Worm (Caenorhabditis elegans) whole organism, L4 larva: ENCODE results near the gene ubc-18.
A peak's percentile ranks its signal among the peaks of the same experiment; 100 is the strongest.

Source experiments
- D1046.2 ChIP-seq: fragments of 200-800 bp; sonication (Bioruptor generic); IDR thresholded peaks from 2 replicates; pipeline ENCODE4 v1.3.6; 2022; ENCODE audit warnings: missing genetic modification characterization, missing compliant biosample characterization
- F49E8.2 ChIP-seq: sonication (generic microtip); optimal IDR thresholded peaks from 2 replicates; lab custom pipeline; 2016; ENCODE audit warnings: missing compliant biosample characterization, mild to moderate bottlenecking, missing genetic modification characterization, borderline replicate concordance
- Y105C5A.15 ChIP-seq: fragments of 200-800 bp; sonication (Bioruptor generic); IDR thresholded peaks from 2 replicates; pipeline ENCODE4 v1.3.6; 2022; ENCODE audit warnings: missing genetic modification characterization, missing compliant biosample characterization
- Y75B8A.6 ChIP-seq: fragments of 200-800 bp; sonication (Bioruptor generic); IDR thresholded peaks from 2 replicates; pipeline ENCODE4 v1.3.6; 2022; ENCODE audit warnings: missing genetic modification reagents, missing genetic modification characterization, missing compliant biosample characterization
- aha-1 ChIP-seq: fragments of 150-350 bp; peaks from one replicate; lab custom pipeline; 2014; ENCODE audit warnings: missing biosample characterization, missing genetic modification characterization
- aly-2 ChIP-seq: sonication (generic microtip); optimal IDR thresholded peaks from 2 replicates; lab custom pipeline; 2018; ENCODE audit warnings: missing biosample characterization, missing genetic modification characterization
- ama-1 ChIP-seq: fragments of 150-350 bp; optimal IDR thresholded peaks from 2 replicates; lab custom pipeline; 2014; ENCODE audit warnings: inconsistent platforms, mixed read lengths
- ceh-32 ChIP-seq: sonication (generic microtip); optimal IDR thresholded peaks from 2 replicates; lab custom pipeline; 2016; ENCODE audit warnings: mild to moderate bottlenecking, missing genetic modification characterization, missing compliant biosample characterization; ENCODE audit not compliant: poor library complexity
- ceh-44 ChIP-seq: fragments of 200-800 bp; sonication (Bioruptor generic); IDR thresholded peaks from 2 replicates; pipeline ENCODE4 v1.3.6; 2022; ENCODE audit warnings: missing genetic modification reagents, missing genetic modification characterization, missing compliant biosample characterization
- cey-2 ChIP-seq: sonication (generic microtip); optimal IDR thresholded peaks from 3 replicates; lab custom pipeline; 2017; ENCODE audit warnings: missing genetic modification characterization, mild to moderate bottlenecking, missing compliant biosample characterization, antibody characterized with exemption, borderline replicate concordance; ENCODE audit not compliant: insufficient read depth
- daf-16 ChIP-seq, 3 experiments: sonication (generic microtip); optimal IDR thresholded peaks; 2 replicates each; lab custom pipeline; 2016 to 2017; ENCODE audit warnings: missing genetic modification characterization in 3 of 3, missing genetic modification reagents in 3 of 3, mild to moderate bottlenecking in 2 of 3, missing compliant biosample characterization in 2 of 3, missing biosample characterization in 1 of 3, moderate library complexity in 1 of 3
- daf-19 ChIP-seq: fragments of 200-800 bp; sonication (Bioruptor generic); conservative IDR thresholded peaks from 2 replicates; pipeline ENCODE4 v1.3.6; 2022; ENCODE audit warnings: missing genetic modification characterization, missing compliant biosample characterization
- daf-8 ChIP-seq: fragments of 200-800 bp; sonication (Bioruptor generic); IDR thresholded peaks from 2 replicates; pipeline ENCODE4 v1.3.6; 2022; ENCODE audit warnings: missing genetic modification characterization, missing compliant biosample characterization
- dmd-9 ChIP-seq: fragments of 200-800 bp; sonication (Bioruptor generic); IDR thresholded peaks from 2 replicates; pipeline ENCODE4 v1.3.6; 2022; ENCODE audit warnings: missing genetic modification reagents, missing genetic modification characterization, missing compliant biosample characterization
- duxl-1 ChIP-seq: sonication (generic microtip); optimal IDR thresholded peaks from 2 replicates; lab custom pipeline; 2016; ENCODE audit warnings: mild to moderate bottlenecking, missing genetic modification characterization, moderate library complexity, missing compliant biosample characterization; ENCODE audit not compliant: poor library complexity
- fos-1 ChIP-seq: fragments of 150-350 bp; optimal IDR thresholded peaks from 2 replicates; lab custom pipeline; 2014; ENCODE audit warnings: missing biosample characterization, missing genetic modification characterization
- hif-1 ChIP-seq, 2 experiments: sonication (generic microtip); optimal IDR thresholded peaks; 2 replicates each; lab custom pipeline; 2016 to 2017; ENCODE audit warnings: missing compliant biosample characterization in 2 of 2, missing genetic modification characterization in 2 of 2, missing genetic modification reagents in 2 of 2, missing genotype in 2 of 2, mild to moderate bottlenecking in 1 of 2
- lim-7 ChIP-seq: fragments of 200-800 bp; sonication (Bioruptor generic); IDR thresholded peaks from 2 replicates; pipeline ENCODE4 v1.3.6; 2022; ENCODE audit warnings: missing genetic modification characterization, missing compliant biosample characterization
- lin-15B ChIP-seq: fragments of 150-350 bp; sonication (generic microtip); optimal IDR thresholded peaks from 3 replicates; lab custom pipeline; 2014; ENCODE audit warnings: missing biosample characterization, missing genetic modification characterization
- lir-3 ChIP-seq: sonication (generic microtip); optimal IDR thresholded peaks from 2 replicates; lab custom pipeline; 2016; ENCODE audit warnings: mild to moderate bottlenecking, missing genetic modification characterization, missing compliant biosample characterization
- lsy-2 ChIP-seq, 2 experiments: fragments of 150-350 bp in 1 of 2; sonication (generic microtip) in 1 of 2; optimal IDR thresholded peaks; 2 replicates each; lab custom pipeline; 2014 to 2017; ENCODE audit warnings: missing biosample characterization in 2 of 2, missing genetic modification characterization in 2 of 2
- madf-9 ChIP-seq: fragments of 200-800 bp; sonication (Bioruptor generic); conservative IDR thresholded peaks from 2 replicates; pipeline ENCODE4 v1.3.6; 2022; ENCODE audit warnings: missing genetic modification reagents, missing genetic modification characterization, missing compliant biosample characterization
- mdt-29 ChIP-seq: fragments of 200-800 bp; sonication (Bioruptor generic); IDR thresholded peaks from 2 replicates; pipeline ENCODE4 v1.3.6; 2022; ENCODE audit warnings: missing genetic modification reagents, missing genetic modification characterization, missing compliant biosample characterization
- mes-2 ChIP-seq: sonication (generic microtip); optimal IDR thresholded peaks from 2 replicates; lab custom pipeline; 2016; ENCODE audit warnings: missing genotype, mild to moderate bottlenecking, missing genetic modification characterization, missing compliant biosample characterization; ENCODE audit not compliant: poor library complexity, severe bottlenecking
- mxl-2 ChIP-seq: fragments of 200-800 bp; sonication (Bioruptor generic); conservative IDR thresholded peaks from 2 replicates; pipeline ENCODE4 v1.3.6; 2022; ENCODE audit warnings: missing genetic modification reagents, missing genetic modification characterization, missing compliant biosample characterization
- nhr-10 ChIP-seq: fragments of 150-350 bp; optimal IDR thresholded peaks from 2 replicates; lab custom pipeline; 2014; ENCODE audit warnings: missing biosample characterization, missing genetic modification characterization
- nhr-11 ChIP-seq: fragments of 150-350 bp; optimal IDR thresholded peaks from 2 replicates; lab custom pipeline; 2014; ENCODE audit warnings: missing biosample characterization, missing genetic modification characterization
- nhr-111 ChIP-seq: fragments of 200-800 bp; sonication (Bioruptor generic); optimal IDR thresholded peaks from 2 replicates; lab custom pipeline; 2018; ENCODE audit warnings: mild to moderate bottlenecking, missing genetic modification characterization, missing compliant biosample characterization
- nhr-28 ChIP-seq: fragments of 150-350 bp; optimal IDR thresholded peaks from 2 replicates; lab custom pipeline; 2014; ENCODE audit warnings: missing biosample characterization, missing genetic modification characterization
- nhr-76 ChIP-seq: fragments of 150-350 bp; optimal IDR thresholded peaks from 2 replicates; lab custom pipeline; 2014; ENCODE audit warnings: missing biosample characterization, missing genetic modification characterization
- php-3 ChIP-seq: fragments of 200-800 bp; sonication (Bioruptor generic); IDR thresholded peaks from 2 replicates; pipeline ENCODE4 v1.3.6; 2022; ENCODE audit warnings: missing genetic modification reagents, missing genetic modification characterization, missing compliant biosample characterization
- spr-1 ChIP-seq: sonication (generic microtip); optimal IDR thresholded peaks from 2 replicates; lab custom pipeline; 2016; ENCODE audit warnings: mild to moderate bottlenecking, missing genetic modification characterization, missing compliant biosample characterization
- unc-39 ChIP-seq: sonication (generic microtip); optimal IDR thresholded peaks from 2 replicates; lab custom pipeline; 2017; ENCODE audit warnings: missing biosample characterization, missing genetic modification characterization
- unc-62 ChIP-seq, 3 experiments: fragments of 150-350 bp in 1 of 3; sonication (generic microtip); optimal IDR thresholded peaks in 2 of 3; peaks in 1 of 3; 1 replicate in 1 of 3; 2 replicates in 2 of 3; lab custom pipeline; 2014 to 2017; ENCODE audit warnings: missing biosample characterization in 3 of 3, missing genetic modification characterization in 3 of 3, missing genetic modification reagents in 3 of 3, missing genotype in 1 of 3
- vab-7 ChIP-seq: fragments of 200-800 bp; sonication (Bioruptor generic); IDR thresholded peaks from 2 replicates; pipeline ENCODE4 v1.3.6; 2022; ENCODE audit warnings: missing genetic modification reagents, missing genetic modification characterization, missing compliant biosample characterization
- zfp-3 ChIP-seq: fragments of 200-800 bp; sonication (Bioruptor generic); conservative IDR thresholded peaks from 2 replicates; pipeline ENCODE4 v1.3.6; 2022; ENCODE audit warnings: missing genetic modification reagents, missing genetic modification characterization, missing compliant biosample characterization
- ztf-7 ChIP-seq: fragments of 150-350 bp; optimal IDR thresholded peaks from 2 replicates; lab custom pipeline; 2014; ENCODE audit warnings: missing biosample characterization, missing genetic modification characterization

ubc-18 gene

ce11 chrIII:7100001-7100400 is 31.6 kb upstream of the ubc-18 start, which contains the start of gene ZK418.11:
Gene ZK418.11 (plus strand): TSS chrIII:7100289.
- no peak for TF ChIP-seq ceh-44 (GFP tag; lab: Robert Waterston, UW)
- TF ChIP-seq unc-62 (GFP tag; optimal IDR thresholded peaks at IDR 0.05 in 1 of 2; lab: Kevin White, UChicago), result no peak
- no peak for TF ChIP-seq unc-62 (tag; optimal IDR thresholded peaks at IDR 0.05; lab: Kevin White, UChicago)
- TF ChIP-seq duxl-1, result no peak
- TF ChIP-seq zfp-3 (GFP tag; lab: Robert Waterston, UW), result no peak
- TF ChIP-seq aha-1, result no peak
- no peak for TF ChIP-seq lir-3 (tag; lab: Kevin White, UChicago)
- TF ChIP-seq hif-1 (tag; optimal IDR thresholded peaks at IDR 0.05; lab: Kevin White, UChicago), result no peak
- no peak for TF ChIP-seq nhr-76
- TF ChIP-seq nhr-111 (GFP tag; lab: Kevin White, UChicago), result no peak
- no peak for TF ChIP-seq nhr-10 (tag; lab: Kevin White, UChicago)
- TF ChIP-seq unc-39, result no peak
- no peak for TF ChIP-seq daf-19
- no peak for TF ChIP-seq spr-1
- no peak for TF ChIP-seq daf-8 (GFP tag; lab: Robert Waterston, UW)
- TF ChIP-seq madf-9 (GFP tag; lab: Robert Waterston, UW), result no peak
- no peak for TF ChIP-seq mdt-29

ce11 chrIII:7096481-7096880 is 28.1 kb upstream of the ubc-18 start:
- TF ChIP-seq daf-16 (GFP tag; optimal IDR thresholded peaks at IDR 0.05; lab: Kevin White, UChicago), result no peak
- TF ChIP-seq daf-16 (tag; optimal IDR thresholded peaks at IDR 0.05; lab: Kevin White, UChicago), result no peak
- TF ChIP-seq mes-2 (tag; lab: Kevin White, UChicago), result no peak
- no peak for TF ChIP-seq nhr-11
- no peak for TF ChIP-seq vab-7 (GFP tag; lab: Robert Waterston, UW)
- TF ChIP-seq ceh-32, result no peak
- peak; percentile 96 for TF ChIP-seq aha-1
- TF ChIP-seq ceh-44 (GFP tag; lab: Robert Waterston, UW), result no peak

ce11 chrIII:7095156-7095555 is 26.8 kb upstream of the ubc-18 start, which contains the start of gene nhr-9:
Gene nhr-9 (plus strand): TSS chrIII:7095462.
- TF ChIP-seq F49E8.2 (tag; lab: Kevin White, UChicago) (no peak), lin-15B (no peak), Y105C5A.15 (GFP tag; lab: Robert Waterston, UW) (no peak), php-3 (no peak), fos-1 (no peak), D1046.2 (GFP tag; lab: Robert Waterston, UW) (no peak), dmd-9 (GFP tag; lab: Robert Waterston, UW) (no peak), hif-1 (tag; optimal IDR thresholded peaks at IDR 0.05; lab: Kevin White, UChicago) (no peak), ztf-7 (tag; lab: Kevin White, UChicago) (no peak), lim-7 (GFP tag; lab: Robert Waterston, UW) (no peak), lsy-2 (tag; optimal IDR thresholded peaks at IDR 0.05; lab: Kevin White, UChicago) (no peak), mxl-2 (GFP tag; lab: Robert Waterston, UW) (no peak), aly-2 (tag; lab: Kevin White, UChicago) (no peak), aha-1 (no peak), cey-2 (tag; lab: Kevin White, UChicago) (no peak), mes-2 (tag; lab: Kevin White, UChicago) (no peak)

ce11 chrIII:7091042-7091441 is 22.7 kb upstream of the ubc-18 start, which contains the start of gene ZK418.2:
Gene ZK418.2 (plus strand): TSS chrIII:7091342.
- TF ChIP-seq aha-1 (peak; percentile 57), nhr-28 (no peak), ama-1 (no peak), Y75B8A.6 (GFP tag; lab: Robert Waterston, UW) (no peak)
